Fruit fly (Drosophila melanogaster): Measurements from ENCODE around the gene CG12590.

CG12590 gene

dm6 chr3R:5159312-5159711 is at the start of gene CG12590:
TSS of gene CG12590 (plus strand) at chr3R:5159612.
- TF ChIP-seq CG8301 (tag; optimal IDR thresholded peaks at IDR 0.05) (no peak), Pif1B (GFP tag; optimal IDR thresholded peaks at IDR 0.05) (no peak), CG15710 (tag; optimal IDR thresholded peaks at IDR 0.05) (no peak), fd96Ca (GFP tag; IDR thresholded peaks at IDR 0.05) (no peak), CG8159 (tag; optimal IDR thresholded peaks at IDR 0.05) (no peak), CG10348 (GFP tag; IDR thresholded peaks at IDR 0.05) (no peak), gl (tag; optimal IDR thresholded peaks at IDR 0.05) (no peak), Ets98B (GFP tag; IDR thresholded peaks at IDR 0.05) (no peak), CG9948 (tag; optimal IDR thresholded peaks at IDR 0.05) (no peak), CG13204 (GFP tag; optimal IDR thresholded peaks at IDR 0.05) (no peak), CG17806 (tag; optimal IDR thresholded peaks at IDR 0.05) (no peak), D1 (tag; optimal IDR thresholded peaks at IDR 0.05) (no peak), rn (GFP tag; IDR thresholded peaks at IDR 0.05) (no peak), Pif1A (GFP tag; optimal IDR thresholded peaks at IDR 0.05) (no peak), CG32121 (GFP tag; IDR thresholded peaks at IDR 0.05) (no peak), EcR (GFP tag; optimal IDR thresholded peaks at IDR 0.05) (no peak), CG12605 (GFP tag; IDR thresholded peaks at IDR 0.05) (no peak), CG34367 (tag; optimal IDR thresholded peaks at IDR 0.05) (no peak)

- TF ChIP-seq CG9948 (tag; optimal IDR thresholded peaks at IDR 0.05) (peak; percentile 13), Snoo (tag; optimal IDR thresholded peaks at IDR 0.05) (peak; percentile 18), CG15710 (tag; optimal IDR thresholded peaks at IDR 0.05) (peak; percentile 64), Pif1B (GFP tag; optimal IDR thresholded peaks at IDR 0.05) (no peak), CG8301 (tag; optimal IDR thresholded peaks at IDR 0.05) (no peak), CG17806 (tag; optimal IDR thresholded peaks at IDR 0.05) (peak; percentile 54), CG32121 (GFP tag; IDR thresholded peaks at IDR 0.05) (no peak), CG14655 (GFP tag; optimal IDR thresholded peaks at IDR 0.05) (peak; percentile 17), gl (tag; optimal IDR thresholded peaks at IDR 0.05) (peak; percentile 61), fd96Ca (GFP tag; IDR thresholded peaks at IDR 0.05) (no peak), D1 (tag; optimal IDR thresholded peaks at IDR 0.05) (no peak), Ets98B (GFP tag; IDR thresholded peaks at IDR 0.05) (peak; percentile 44), CG12605 (GFP tag; IDR thresholded peaks at IDR 0.05) (no peak), CG34367 (tag; optimal IDR thresholded peaks at IDR 0.05) (no peak), CG10348 (GFP tag; IDR thresholded peaks at IDR 0.05) (no peak), EcR (GFP tag; optimal IDR thresholded peaks at IDR 0.05) (peak; percentile 65), CG4496 (GFP tag; IDR thresholded peaks at IDR 0.05) (peak; percentile 63), Pif1A (GFP tag; optimal IDR thresholded peaks at IDR 0.05) (peak; percentile 14), CG8159 (tag; optimal IDR thresholded peaks at IDR 0.05) (peak; percentile 51), CG13204 (GFP tag; optimal IDR thresholded peaks at IDR 0.05) (peak; percentile 78), rn (GFP tag; IDR thresholded peaks at IDR 0.05) (no peak)
These were observed 47.5 kb upstream of the CG12590 start for dm6 chr3R:5111887-5112286.

DNA sequence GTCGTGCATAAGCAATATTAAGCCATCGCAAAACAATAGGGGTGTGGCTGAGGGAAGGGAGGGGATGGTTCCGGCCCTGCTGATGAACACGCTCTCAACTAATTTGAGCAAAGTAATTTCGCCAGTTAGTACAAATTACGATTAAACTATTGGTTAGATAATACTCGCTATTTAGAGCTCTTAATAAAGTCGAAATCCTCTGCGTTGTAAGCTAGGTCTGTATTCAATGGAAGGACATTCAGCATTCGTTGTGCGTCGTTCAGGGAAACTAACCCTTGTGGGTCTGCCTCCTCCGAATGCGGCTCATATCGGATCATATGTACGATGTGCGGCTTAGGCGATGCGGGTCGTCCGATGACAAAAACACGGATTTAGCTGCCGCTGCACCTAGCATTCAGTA is 47.0 kb upstream of the CG12590 start:
- TF ChIP-seq rn (GFP tag; IDR thresholded peaks at IDR 0.05), result no peak
- TF ChIP-seq D1 (tag; optimal IDR thresholded peaks at IDR 0.05), result no peak
- no peak for TF ChIP-seq CG13204 (GFP tag; optimal IDR thresholded peaks at IDR 0.05)
- peak; percentile 39 for TF ChIP-seq CG14655 (GFP tag; optimal IDR thresholded peaks at IDR 0.05)
- no peak for TF ChIP-seq CG32121 (GFP tag; IDR thresholded peaks at IDR 0.05)
- TF ChIP-seq Snoo (tag; optimal IDR thresholded peaks at IDR 0.05), result no peak
- peak; percentile 45 for TF ChIP-seq CG15710 (tag; optimal IDR thresholded peaks at IDR 0.05)
- no peak for TF ChIP-seq CG12605 (GFP tag; IDR thresholded peaks at IDR 0.05)
- peak; percentile 16 for TF ChIP-seq Pif1A (GFP tag; optimal IDR thresholded peaks at IDR 0.05)
- 0 out of 3 replicates have a peak, but pooled peaks have one; percentile 32 for TF ChIP-seq CG4496 (GFP tag; IDR thresholded peaks at IDR 0.05)
- peak; percentile 33; the same call in 1 of the 3 replicates for TF ChIP-seq fd96Ca (GFP tag; IDR thresholded peaks at IDR 0.05)
- peak; percentile 33 for TF ChIP-seq CG8301 (tag; optimal IDR thresholded peaks at IDR 0.05)
- no peak for TF ChIP-seq Pif1B (GFP tag; optimal IDR thresholded peaks at IDR 0.05)
- no peak for TF ChIP-seq Ets98B (GFP tag; IDR thresholded peaks at IDR 0.05)
- peak; percentile 14 for TF ChIP-seq gl (tag; optimal IDR thresholded peaks at IDR 0.05)
- peak; percentile 73 for TF ChIP-seq CG34367 (tag; optimal IDR thresholded peaks at IDR 0.05)
- no peak for TF ChIP-seq EcR (GFP tag; optimal IDR thresholded peaks at IDR 0.05)
- TF ChIP-seq CG17806 (tag; optimal IDR thresholded peaks at IDR 0.05), result peak; percentile 63
- TF ChIP-seq CG8159 (tag; optimal IDR thresholded peaks at IDR 0.05), result peak; percentile 62
- TF ChIP-seq CG9948 (tag; optimal IDR thresholded peaks at IDR 0.05), result peak; percentile 79

DNA sequence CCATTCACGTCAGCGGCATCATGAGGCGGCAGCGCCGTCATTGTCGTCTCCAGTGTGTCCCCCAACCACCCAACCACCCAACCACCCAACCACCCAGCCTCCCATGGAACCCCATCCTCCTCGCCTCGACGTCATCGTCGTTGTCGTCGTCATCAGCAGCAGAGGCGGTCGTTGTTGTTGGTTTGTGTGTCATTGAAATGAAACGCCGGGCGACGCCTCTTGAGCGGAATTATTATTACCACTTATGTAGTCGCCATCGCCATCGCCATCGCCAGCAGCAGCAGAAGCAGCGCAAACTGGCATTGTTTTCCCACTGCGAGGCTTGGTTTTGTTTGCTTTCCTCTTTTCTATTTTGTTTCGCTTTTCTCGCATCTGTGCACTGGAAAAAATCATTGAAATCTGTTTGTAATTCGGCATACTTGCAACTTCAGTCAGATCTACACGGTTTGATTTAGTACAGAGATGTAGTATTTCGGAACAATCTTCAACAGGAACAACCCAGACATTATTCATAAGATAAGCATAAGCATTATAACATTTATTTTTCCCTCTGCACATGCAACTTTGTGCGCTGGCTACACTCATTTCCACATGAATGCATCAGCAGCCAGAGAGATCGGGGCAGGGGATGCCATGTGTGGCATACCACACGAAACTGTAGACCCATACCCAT is 46.5 kb upstream of the CG12590 start:
- TF ChIP-seq gl (tag; optimal IDR thresholded peaks at IDR 0.05) (peak; percentile 96), CG32121 (GFP tag; IDR thresholded peaks at IDR 0.05) (peak; percentile 96), CG8159 (tag; optimal IDR thresholded peaks at IDR 0.05) (peak; percentile 97), Pif1B (GFP tag; optimal IDR thresholded peaks at IDR 0.05) (peak; percentile 98), CG4496 (GFP tag; IDR thresholded peaks at IDR 0.05) (peak; percentile 99), fd96Ca (GFP tag; IDR thresholded peaks at IDR 0.05) (peak; percentile 99), CG17806 (tag; optimal IDR thresholded peaks at IDR 0.05) (peak; percentile 98), rn (GFP tag; IDR thresholded peaks at IDR 0.05) (peak; percentile 93), CG14655 (GFP tag; optimal IDR thresholded peaks at IDR 0.05) (peak; percentile 99), Pif1A (GFP tag; optimal IDR thresholded peaks at IDR 0.05) (peak; percentile 98), CG15710 (tag; optimal IDR thresholded peaks at IDR 0.05) (peak; percentile 96), CG10348 (GFP tag; IDR thresholded peaks at IDR 0.05) (peak; percentile 84), CG8301 (tag; optimal IDR thresholded peaks at IDR 0.05) (peak; percentile 99), CG9948 (tag; optimal IDR thresholded peaks at IDR 0.05) (peak; percentile 99), CG12605 (GFP tag; IDR thresholded peaks at IDR 0.05) (peak; percentile 97), Snoo (tag; optimal IDR thresholded peaks at IDR 0.05) (peak; percentile 82), CG13204 (GFP tag; optimal IDR thresholded peaks at IDR 0.05) (peak; percentile 86), EcR (GFP tag; optimal IDR thresholded peaks at IDR 0.05) (peak; percentile 37), Ets98B (GFP tag; IDR thresholded peaks at IDR 0.05) (peak; percentile 98), CG34367 (tag; optimal IDR thresholded peaks at IDR 0.05) (peak; percentile 98), D1 (tag; optimal IDR thresholded peaks at IDR 0.05) (peak; percentile 93)

dm6 chr3R:5114147-5114546 is 45.3 kb upstream of the CG12590 start:
- TF ChIP-seq CG4496 (GFP tag; IDR thresholded peaks at IDR 0.05), result 0 out of 3 replicates have a peak, but pooled peaks have one; percentile 12
- no peak for TF ChIP-seq D1 (tag; optimal IDR thresholded peaks at IDR 0.05)

All from whole organism, pupa.